Worm (Caenorhabditis elegans) whole organism, early embryonic: ENCODE measurements around the gene lgg-1.

Source experiments
- B0310.2 ChIP-seq: sonication (generic microtip); optimal IDR thresholded peaks from 2 replicates; lab custom pipeline; 2016; ENCODE audit warnings: mild to moderate bottlenecking, missing genetic modification characterization, missing compliant biosample characterization
- F13C5.2 ChIP-seq: sonication (generic microtip); optimal IDR thresholded peaks from 2 replicates; lab custom pipeline; 2017; ENCODE audit warnings: mild to moderate bottlenecking, missing genetic modification characterization, inconsistent platforms, missing compliant biosample characterization
- aly-1 ChIP-seq: sonication (generic microtip); optimal IDR thresholded peaks from 2 replicates; lab custom pipeline; 2016; ENCODE audit warnings: missing genetic modification characterization, missing compliant biosample characterization
- ama-1 ChIP-seq: fragments of 150-350 bp; optimal IDR thresholded peaks from 2 replicates; lab custom pipeline; 2014
- ceh-13 ChIP-seq: fragments of 200-800 bp; sonication (Bioruptor generic); optimal IDR thresholded peaks from 2 replicates; lab custom pipeline; 2018; ENCODE audit warnings: mild to moderate bottlenecking, missing genetic modification characterization, missing compliant biosample characterization
- ceh-36 ChIP-seq: sonication (generic microtip); optimal IDR thresholded peaks from 2 replicates; lab custom pipeline; 2016; ENCODE audit warnings: missing genetic modification characterization, inconsistent platforms, missing compliant biosample characterization
- ets-7 ChIP-seq: sonication (generic microtip); optimal IDR thresholded peaks from 2 replicates; lab custom pipeline; 2016; ENCODE audit warnings: missing genotype, missing genetic modification characterization, missing compliant biosample characterization
- flt-1 ChIP-seq: fragments of 200-800 bp; sonication (Bioruptor generic); IDR thresholded peaks from 2 replicates; pipeline ENCODE4 v1.3.6; 2022; ENCODE audit warnings: missing genetic modification characterization, missing compliant biosample characterization
- hmg-4 ChIP-seq: fragments of 200-800 bp; sonication (Bioruptor generic); optimal IDR thresholded peaks from 2 replicates; lab custom pipeline; 2018; ENCODE audit warnings: mild to moderate bottlenecking, missing genetic modification characterization, missing compliant biosample characterization
- pes-1 ChIP-seq: fragments of 200-800 bp; sonication (Bioruptor generic); IDR thresholded peaks from 2 replicates; pipeline ENCODE4 v1.3.6; 2022; ENCODE audit warnings: missing genetic modification reagents, missing genetic modification characterization, missing compliant biosample characterization
- scrt-1 ChIP-seq: fragments of 200-800 bp; sonication (Bioruptor generic); IDR thresholded peaks from 2 replicates; pipeline ENCODE4 v1.3.6; 2022; ENCODE audit warnings: missing genetic modification characterization, missing compliant biosample characterization
- tbx-37 ChIP-seq: fragments of 200-800 bp; sonication (Bioruptor generic); conservative IDR thresholded peaks from 2 replicates; pipeline ENCODE4 v1.3.6; 2022; ENCODE audit warnings: missing genetic modification reagents, missing genetic modification characterization, missing compliant biosample characterization

ce11 chrII:6342455-6342854, 5.1 kb downstream of the lgg-1 start:
- no peak for TF ChIP-seq B0310.2 (tag; lab: Kevin White, UChicago)
- TF ChIP-seq ama-1 (lab: Kevin White, UChicago), result no peak
- TF ChIP-seq ceh-36 (tag; lab: Kevin White, UChicago), result no peak
- TF ChIP-seq F13C5.2 (tag; lab: Kevin White, UChicago), result no peak
- TF ChIP-seq scrt-1 (GFP tag; lab: Robert Waterston, UW), result no peak
- no peak for TF ChIP-seq ceh-13 (GFP tag; lab: Kevin White, UChicago)
- no peak for TF ChIP-seq hmg-4 (GFP tag; lab: Kevin White, UChicago)
- TF ChIP-seq aly-1 (tag; lab: Kevin White, UChicago), result no peak
- no peak for TF ChIP-seq ets-7
- TF ChIP-seq tbx-37, result no peak
- TF ChIP-seq pes-1 (GFP tag; lab: Robert Waterston, UW), result no peak
- TF ChIP-seq flt-1 (GFP tag; lab: Robert Waterston, UW), result no peak
